Fruit fly (Drosophila melanogaster) whole organism, prepupa: ENCODE data around the gene Gr93b.
A peak's percentile ranks its signal among the peaks of the same experiment; 100 is the strongest.

ENCODE experiments used
- CG10631 ChIP-seq: fragments of 200-800 bp; sonication (Bioruptor generic); optimal IDR thresholded peaks from 2 replicates; lab custom pipeline; 2016; ENCODE audit warnings: missing biosample characterization, missing genetic modification characterization
- CG11294 ChIP-seq: fragments of 200-800 bp; sonication (Bioruptor generic); IDR thresholded peaks from 2 replicates; pipeline ENCODE4 v1.3.6; 2022; ENCODE audit warnings: missing biosample characterization, missing genetic modification characterization
- CG11762 ChIP-seq: fragments of 200-800 bp; sonication (Bioruptor generic); optimal IDR thresholded peaks from 3 replicates; lab custom pipeline; 2016; ENCODE audit warnings: missing biosample characterization, missing genetic modification characterization; ENCODE audit not compliant: insufficient read depth
- CG11902 ChIP-seq: fragments of 200-800 bp; sonication (Bioruptor generic); optimal IDR thresholded peaks from 3 replicates; lab custom pipeline; 2016; ENCODE audit warnings: missing biosample characterization, missing genetic modification characterization
- CG15336 ChIP-seq: fragments of 200-800 bp; sonication (Bioruptor generic); IDR thresholded peaks from 2 replicates; pipeline ENCODE4 v1.3.6; 2022; ENCODE audit warnings: missing biosample characterization, missing genetic modification characterization
- CG16779 ChIP-seq: fragments of 200-800 bp; sonication (Bioruptor generic); optimal IDR thresholded peaks from 3 replicates; lab custom pipeline; 2017; ENCODE audit warnings: missing biosample characterization, mild to moderate bottlenecking, missing genetic modification characterization
- CG3032 ChIP-seq: fragments of 200-800 bp; optimal IDR thresholded peaks from 2 replicates; lab custom pipeline; 2019; ENCODE audit warnings: missing biosample characterization, mild to moderate bottlenecking, missing genetic modification characterization, moderate library complexity
- CG31627 ChIP-seq: fragments of 200-800 bp; sonication (Bioruptor generic); optimal IDR thresholded peaks from 3 replicates; lab custom pipeline; 2016; ENCODE audit warnings: missing biosample characterization, missing genetic modification characterization
- CG32006 ChIP-seq: fragments of 200-800 bp; sonication (Bioruptor generic); optimal IDR thresholded peaks from 3 replicates; lab custom pipeline; 2017; ENCODE audit warnings: missing biosample characterization, mild to moderate bottlenecking, missing genetic modification characterization
- CG3919 ChIP-seq: fragments of 200-800 bp; sonication (Bioruptor generic); optimal IDR thresholded peaks from 3 replicates; lab custom pipeline; 2016; ENCODE audit warnings: missing biosample characterization, missing genetic modification characterization
- CG4318 ChIP-seq: fragments of 200-800 bp; sonication (Bioruptor generic); optimal IDR thresholded peaks from 3 replicates; lab custom pipeline; 2017; ENCODE audit warnings: missing biosample characterization, mild to moderate bottlenecking, missing genetic modification characterization
- CG6163 ChIP-seq: fragments of 200-800 bp; sonication (Bioruptor generic); IDR thresholded peaks from 3 replicates; pipeline ENCODE4 v1.3.6; 2022; ENCODE audit warnings: missing biosample characterization, missing genetic modification characterization
- CG6276 ChIP-seq: fragments of 200-800 bp; sonication (Bioruptor generic); optimal IDR thresholded peaks from 2 replicates; lab custom pipeline; 2017; ENCODE audit warnings: missing biosample characterization, mild to moderate bottlenecking, missing genetic modification characterization
- CG6854 ChIP-seq: fragments of 200-800 bp; sonication (Bioruptor generic); optimal IDR thresholded peaks from 2 replicates; lab custom pipeline; 2017; ENCODE audit warnings: missing biosample characterization, mild to moderate bottlenecking, missing genetic modification characterization
- CG8119 ChIP-seq: fragments of 200-800 bp; sonication (Bioruptor generic); IDR thresholded peaks from 3 replicates; pipeline ENCODE4 v1.3.6; 2022; ENCODE audit warnings: missing biosample characterization, missing genetic modification characterization
- CG8319 ChIP-seq: fragments of 200-800 bp; sonication (Bioruptor generic); optimal IDR thresholded peaks from 3 replicates; lab custom pipeline; 2016; ENCODE audit warnings: missing biosample characterization, missing genetic modification characterization
- CG8632 ChIP-seq: fragments of 200-800 bp; sonication (Bioruptor generic); optimal IDR thresholded peaks from 3 replicates; lab custom pipeline; 2016; ENCODE audit warnings: missing biosample characterization, missing genetic modification characterization
- CG9139 ChIP-seq: fragments of 200-800 bp; sonication (Bioruptor generic); optimal IDR thresholded peaks from 3 replicates; lab custom pipeline; 2017; ENCODE audit warnings: missing biosample characterization, mild to moderate bottlenecking, missing genetic modification characterization
- Eip75B ChIP-seq: fragments of 200-800 bp; sonication (Bioruptor generic); optimal IDR thresholded peaks from 3 replicates; lab custom pipeline; 2016; ENCODE audit warnings: missing biosample characterization, missing genetic modification characterization
- Eip78C ChIP-seq: fragments of 200-800 bp; sonication (Bioruptor generic); peaks from one replicate; lab custom pipeline; 2016; ENCODE audit warnings: missing biosample characterization, missing genetic modification characterization
- Eip93F ChIP-seq: fragments of 200-800 bp; sonication (Bioruptor generic); optimal IDR thresholded peaks from 2 replicates; lab custom pipeline; 2016; ENCODE audit warnings: missing biosample characterization, mild to moderate bottlenecking, missing genetic modification characterization
- Ets21C ChIP-seq: fragments of 200-800 bp; sonication (Bioruptor generic); optimal IDR thresholded peaks from 3 replicates; lab custom pipeline; 2016; ENCODE audit warnings: missing biosample characterization, missing genetic modification characterization
- Ets96B ChIP-seq: fragments of 200-800 bp; optimal IDR thresholded peaks from 2 replicates; lab custom pipeline; 2019; ENCODE audit warnings: missing biosample characterization, mild to moderate bottlenecking, missing genetic modification characterization, moderate library complexity
- Gug ChIP-seq: fragments of 200-800 bp; sonication (Bioruptor generic); IDR thresholded peaks from 2 replicates; pipeline ENCODE4 v1.3.6; 2022; ENCODE audit warnings: missing biosample characterization, missing genetic modification characterization
- Hr4 ChIP-seq: fragments of 200-800 bp; sonication (Bioruptor generic); optimal IDR thresholded peaks from 3 replicates; lab custom pipeline; 2016; ENCODE audit warnings: missing biosample characterization, missing genetic modification characterization
- Lpt ChIP-seq: fragments of 200-800 bp; sonication (Bioruptor generic); optimal IDR thresholded peaks from 3 replicates; lab custom pipeline; 2016; ENCODE audit warnings: missing biosample characterization, missing genetic modification characterization
- Met ChIP-seq: fragments of 200-800 bp; sonication (Bioruptor generic); optimal IDR thresholded peaks from 3 replicates; lab custom pipeline; 2016; ENCODE audit warnings: missing biosample characterization, missing genetic modification characterization
- OdsH ChIP-seq: fragments of 200-800 bp; sonication (Bioruptor generic); optimal IDR thresholded peaks from 3 replicates; lab custom pipeline; 2016; ENCODE audit warnings: missing biosample characterization, missing genetic modification characterization
- Smox ChIP-seq: fragments of 200-800 bp; sonication (Bioruptor generic); optimal IDR thresholded peaks from 3 replicates; lab custom pipeline; 2016; ENCODE audit warnings: missing biosample characterization, missing genetic modification characterization
- Sox102F ChIP-seq: fragments of 200-800 bp; sonication (Bioruptor generic); optimal IDR thresholded peaks from 2 replicates; lab custom pipeline; 2016; ENCODE audit warnings: missing biosample characterization, mild to moderate bottlenecking, missing genetic modification characterization
- Sox15 ChIP-seq: fragments of 200-800 bp; sonication (Bioruptor generic); optimal IDR thresholded peaks from 3 replicates; lab custom pipeline; 2016; ENCODE audit warnings: missing biosample characterization, missing genetic modification characterization
- achi ChIP-seq: fragments of 200-800 bp; sonication (Bioruptor generic); optimal IDR thresholded peaks from 3 replicates; lab custom pipeline; 2016; ENCODE audit warnings: missing biosample characterization, missing genetic modification characterization
- acj6 ChIP-seq: fragments of 200-800 bp; sonication (Bioruptor generic); optimal IDR thresholded peaks from 3 replicates; lab custom pipeline; 2016; ENCODE audit warnings: missing biosample characterization, missing genetic modification characterization
- cyc ChIP-seq: fragments of 200-800 bp; sonication (Bioruptor generic); optimal IDR thresholded peaks from 3 replicates; lab custom pipeline; 2016; ENCODE audit warnings: missing biosample characterization, missing genetic modification characterization
- dac ChIP-seq: fragments of 200-800 bp; sonication (Bioruptor generic); optimal IDR thresholded peaks from 2 replicates; lab custom pipeline; 2017; ENCODE audit warnings: missing biosample characterization, mild to moderate bottlenecking, missing genetic modification characterization
- dsx ChIP-seq: fragments of 200-800 bp; optimal IDR thresholded peaks from 3 replicates; lab custom pipeline; 2019; ENCODE audit warnings: missing biosample characterization, mild to moderate bottlenecking, missing genetic modification characterization, moderate library complexity; ENCODE audit not compliant: poor library complexity, severe bottlenecking
- eg ChIP-seq: fragments of 200-800 bp; sonication (Bioruptor generic); IDR thresholded peaks from 3 replicates; pipeline ENCODE4 v1.3.6; 2022; ENCODE audit warnings: missing biosample characterization, missing genetic modification characterization
- esn ChIP-seq: fragments of 200-800 bp; sonication (Bioruptor generic); optimal IDR thresholded peaks from 2 replicates; lab custom pipeline; 2016; ENCODE audit warnings: missing biosample characterization, mild to moderate bottlenecking, missing genetic modification characterization, moderate library complexity
- fkh ChIP-seq: fragments of 200-800 bp; sonication (Bioruptor generic); optimal IDR thresholded peaks from 3 replicates; lab custom pipeline; 2017; ENCODE audit warnings: missing biosample characterization, mild to moderate bottlenecking, missing genetic modification characterization, moderate library complexity
- net ChIP-seq: fragments of 200-800 bp; sonication (Bioruptor generic); optimal IDR thresholded peaks from 3 replicates; lab custom pipeline; 2016; ENCODE audit warnings: missing biosample characterization, missing genetic modification characterization
- salr ChIP-seq, 2 experiments: fragments of 200-800 bp; sonication (Bioruptor generic); optimal IDR thresholded peaks; 3 replicates each; lab custom pipeline; 2016 to 2018; ENCODE audit warnings: missing biosample characterization in 2 of 2, missing genetic modification characterization in 2 of 2, mild to moderate bottlenecking in 1 of 2
- spab ChIP-seq: fragments of 200-800 bp; sonication (Bioruptor generic); optimal IDR thresholded peaks from 2 replicates; lab custom pipeline; 2017; ENCODE audit warnings: missing biosample characterization, mild to moderate bottlenecking, missing genetic modification characterization, missing genetic modification reagents
- svp ChIP-seq: fragments of 200-800 bp; sonication (Bioruptor generic); peaks from one replicate; lab custom pipeline; 2016; ENCODE audit warnings: missing biosample characterization, missing genetic modification characterization
- vri ChIP-seq: fragments of 200-800 bp; sonication (Bioruptor generic); optimal IDR thresholded peaks from 3 replicates; lab custom pipeline; 2016; ENCODE audit warnings: missing biosample characterization, mild to moderate bottlenecking, missing genetic modification characterization

Gr93b gene

dm6 chr3R:21848987-21849442 lies 5.5 kb upstream of the Gr93b start (continued):
- peak; percentile 96 for TF ChIP-seq acj6 (GFP tag; lab: Kevin White, UChicago)
- TF ChIP-seq CG10631 (GFP tag; lab: Kevin White, UChicago): peak; percentile 94
- peak; percentile 95 for TF ChIP-seq CG6276 (GFP tag; lab: Kevin White, UChicago)
- peak; percentile 98 for TF ChIP-seq svp (GFP tag; lab: Kevin White, UChicago)
- peak; percentile 96 for TF ChIP-seq Met (GFP tag; lab: Kevin White, UChicago)
- TF ChIP-seq Ets96B: peak; percentile 91
- peak; percentile 83 for TF ChIP-seq CG11294 (GFP tag; lab: Robert Waterston, UW)
- peak; percentile 93 for TF ChIP-seq Ets21C (GFP tag; lab: Kevin White, UChicago)
- peak; percentile 96 for TF ChIP-seq CG31627 (GFP tag; lab: Kevin White, UChicago)
- TF ChIP-seq fkh (GFP tag; lab: Kevin White, UChicago): peak; percentile 24
- TF ChIP-seq CG8632 (GFP tag; lab: Kevin White, UChicago): peak; percentile 94
- peak; percentile 91 for TF ChIP-seq Eip93F (GFP tag; lab: Kevin White, UChicago)
- peak; percentile 94 for TF ChIP-seq CG16779 (tag; lab: Kevin White, UChicago)
- TF ChIP-seq CG32006 (GFP tag; lab: Kevin White, UChicago): peak; percentile 98

dm6 chr3R:21848271-21848670 lies 4.7 kb upstream of the Gr93b start:
- TF ChIP-seq CG3032 (tag; lab: Kevin White, UChicago): no peak
- TF ChIP-seq Lpt (GFP tag; lab: Kevin White, UChicago): no peak
- no peak for TF ChIP-seq CG8319 (GFP tag; lab: Kevin White, UChicago)
- TF ChIP-seq dac (GFP tag; lab: Kevin White, UChicago): no peak
- no peak for TF ChIP-seq Eip75B
- TF ChIP-seq CG4318 (GFP tag; lab: Kevin White, UChicago): no peak
- peak; percentile 98 for TF ChIP-seq svp (GFP tag; lab: Kevin White, UChicago)
- TF ChIP-seq eg (GFP tag; lab: Robert Waterston, UW): 0 out of 3 replicates have a peak, but pooled peaks have one; percentile 18
- TF ChIP-seq CG16779 (tag; lab: Kevin White, UChicago): no peak
- no peak for TF ChIP-seq dsx
- TF ChIP-seq Eip78C: peak; percentile 54
- peak; percentile 43; the same call in 1 of the 3 replicates for TF ChIP-seq CG6163 (GFP tag; lab: Robert Waterston, UW)
- TF ChIP-seq, all 60 proteins: peak for 4

dm6 chr3R:21847438-21847837 lies 3.9 kb upstream of the Gr93b start:
- no peak for TF ChIP-seq CG8319 (GFP tag; lab: Kevin White, UChicago)
- TF ChIP-seq esn: no peak
- TF ChIP-seq CG11762 (GFP tag; lab: Kevin White, UChicago): no peak
- TF ChIP-seq CG8119: peak; percentile 19; the same call in 1 of the 3 replicates
- TF ChIP-seq Gug (GFP tag; lab: Robert Waterston, UW): no peak
- TF ChIP-seq cyc (GFP tag; lab: Kevin White, UChicago): no peak

dm6 chr3R:21846559-21846958 lies 3.0 kb upstream of the Gr93b start, which contains the start of gene Gr93d:
Gene Gr93d (minus strand): TSS chr3R:21846659.
- TF ChIP-seq acj6 (GFP tag; lab: Kevin White, UChicago) (no peak), esn (no peak), CG3032 (tag; lab: Kevin White, UChicago) (no peak), net (GFP tag; lab: Kevin White, UChicago) (no peak), salr (GFP tag; optimal IDR thresholded peaks at IDR 0.05; lab: Kevin White, UChicago) (no peak)

- no peak for TF ChIP-seq Sox102F (GFP tag; lab: Kevin White, UChicago)
- TF ChIP-seq esn: no peak
- no peak for TF ChIP-seq Ets21C (GFP tag; lab: Kevin White, UChicago)
- TF ChIP-seq achi: no peak
- TF ChIP-seq CG11902 (GFP tag; lab: Kevin White, UChicago): no peak
- no peak for TF ChIP-seq CG6854 (GFP tag; lab: Kevin White, UChicago)
- no peak for TF ChIP-seq fkh (GFP tag; lab: Kevin White, UChicago)
- TF ChIP-seq CG3032 (tag; lab: Kevin White, UChicago): no peak
- TF ChIP-seq Gug (GFP tag; lab: Robert Waterston, UW): no peak
- TF ChIP-seq CG9139 (GFP tag; lab: Kevin White, UChicago): no peak
- TF ChIP-seq CG10631 (GFP tag; lab: Kevin White, UChicago): no peak
- TF ChIP-seq Hr4 (GFP tag; lab: Kevin White, UChicago): no peak
- no peak for TF ChIP-seq CG15336 (GFP tag; lab: Robert Waterston, UW)
- TF ChIP-seq vri (GFP tag; lab: Kevin White, UChicago): no peak
- no peak for TF ChIP-seq OdsH (GFP tag; lab: Kevin White, UChicago)
- no peak for TF ChIP-seq Sox15
- TF ChIP-seq Smox (GFP tag; lab: Kevin White, UChicago): no peak
- TF ChIP-seq CG8319 (GFP tag; lab: Kevin White, UChicago): no peak
- TF ChIP-seq spab: no peak
- TF ChIP-seq CG3919: no peak
- TF ChIP-seq, all 60 proteins: peak for 0
These were observed 1.6 kb upstream of the Gr93b start, which contains the start of gene Gr93c for dm6 chr3R:21845165-21845564. Gene Gr93c (minus strand): TSS chr3R:21845265.
